Fruit fly (Drosophila melanogaster) whole organism, adult: Measurements from ENCODE around the gene CG15431.

Source experiments
- CG11617 ChIP-seq: fragments of 200-800 bp; sonication (Bioruptor generic); optimal IDR thresholded peaks from 2 replicates; lab custom pipeline; 2017; ENCODE audit warnings: mild to moderate bottlenecking, missing biosample characterization, missing genetic modification reagents, missing genetic modification characterization
- CG12768 ChIP-seq: fragments of 200-800 bp; sonication (Bioruptor generic); optimal IDR thresholded peaks from 2 replicates; lab custom pipeline; 2017; ENCODE audit warnings: missing biosample characterization, missing genetic modification characterization, mild to moderate bottlenecking, moderate library complexity, missing genetic modification reagents
- CG14711 ChIP-seq: fragments of 200-800 bp; sonication (Bioruptor generic); optimal IDR thresholded peaks from 2 replicates; lab custom pipeline; 2018; ENCODE audit warnings: missing biosample characterization, mild to moderate bottlenecking, missing genetic modification characterization, moderate library complexity
- CG1620 ChIP-seq: fragments of 200-800 bp; sonication (Bioruptor generic); optimal IDR thresholded peaks from 2 replicates; lab custom pipeline; 2016; ENCODE audit warnings: missing biosample characterization, missing genetic modification characterization
- CG33017 ChIP-seq: fragments of 200-800 bp; sonication (Bioruptor generic); optimal IDR thresholded peaks from 2 replicates; lab custom pipeline; 2018; ENCODE audit warnings: missing biosample characterization, mild to moderate bottlenecking, missing genetic modification characterization, moderate library complexity
- CG5204 ChIP-seq: fragments of 200-800 bp; sonication (Bioruptor generic); optimal IDR thresholded peaks from 2 replicates; lab custom pipeline; 2016; ENCODE audit warnings: missing biosample characterization, missing genetic modification characterization
- CG7045 ChIP-seq: fragments of 200-800 bp; sonication (Bioruptor generic); optimal IDR thresholded peaks from 2 replicates; lab custom pipeline; 2017; ENCODE audit warnings: missing biosample characterization, mild to moderate bottlenecking, missing genetic modification characterization
- CG7101 ChIP-seq: fragments of 200-800 bp; sonication (Bioruptor generic); optimal IDR thresholded peaks from 2 replicates; lab custom pipeline; 2018; ENCODE audit warnings: missing biosample characterization, mild to moderate bottlenecking, missing genetic modification characterization, moderate library complexity
- Clk ChIP-seq: fragments of 200-800 bp; sonication (Bioruptor generic); optimal IDR thresholded peaks from 2 replicates; lab custom pipeline; 2017; ENCODE audit warnings: missing biosample characterization, missing genetic modification characterization
- Crg-1 ChIP-seq: fragments of 200-800 bp; sonication (Bioruptor generic); optimal IDR thresholded peaks from 2 replicates; lab custom pipeline; 2016; ENCODE audit warnings: missing biosample characterization, missing genetic modification characterization
- Hr96 ChIP-seq: fragments of 200-800 bp; sonication (Bioruptor generic); optimal IDR thresholded peaks from 2 replicates; lab custom pipeline; 2016; ENCODE audit warnings: missing biosample characterization, missing genetic modification characterization
- Mnt ChIP-seq: fragments of 200-800 bp; sonication (Bioruptor generic); optimal IDR thresholded peaks from 2 replicates; lab custom pipeline; 2016; ENCODE audit warnings: missing biosample characterization, mild to moderate bottlenecking, missing genetic modification characterization
- bab1 ChIP-seq: fragments of 200-800 bp; sonication (Bioruptor generic); optimal IDR thresholded peaks from 3 replicates; lab custom pipeline; 2019; ENCODE audit warnings: missing biosample characterization, mild to moderate bottlenecking, missing genetic modification characterization, moderate library complexity
- cic ChIP-seq: fragments of 200-800 bp; sonication (Bioruptor generic); optimal IDR thresholded peaks from 2 replicates; lab custom pipeline; 2017; ENCODE audit warnings: missing biosample characterization, mild to moderate bottlenecking, missing genetic modification characterization, moderate library complexity
- cnc ChIP-seq, 2 experiments: fragments of >200 bp; optimal IDR thresholded peaks; 2 replicates each; lab custom pipeline; 2017
- kay ChIP-seq: fragments of 200-800 bp; sonication (Bioruptor generic); peaks from one replicate; lab custom pipeline; 2016; ENCODE audit warnings: missing biosample characterization, missing genetic modification characterization, borderline replicate concordance
- ovo ChIP-seq: fragments of 200-800 bp; sonication (Bioruptor generic); optimal IDR thresholded peaks from 2 replicates; lab custom pipeline; 2016; ENCODE audit warnings: missing biosample characterization, missing genetic modification characterization
- pad ChIP-seq: fragments of 200-800 bp; sonication (Bioruptor generic); optimal IDR thresholded peaks from 3 replicates; lab custom pipeline; 2017; ENCODE audit warnings: missing biosample characterization, missing genetic modification characterization, mild to moderate bottlenecking, moderate library complexity, missing genetic modification reagents
- tj ChIP-seq: fragments of 200-800 bp; sonication (Bioruptor generic); optimal IDR thresholded peaks from 3 replicates; lab custom pipeline; 2017; ENCODE audit warnings: missing biosample characterization, mild to moderate bottlenecking, missing genetic modification characterization, moderate library complexity
- toe ChIP-seq: fragments of 200-800 bp; sonication (Bioruptor generic); optimal IDR thresholded peaks from 2 replicates; lab custom pipeline; 2016; ENCODE audit warnings: missing biosample characterization, missing genetic modification characterization

The CG15431 gene

DNA sequence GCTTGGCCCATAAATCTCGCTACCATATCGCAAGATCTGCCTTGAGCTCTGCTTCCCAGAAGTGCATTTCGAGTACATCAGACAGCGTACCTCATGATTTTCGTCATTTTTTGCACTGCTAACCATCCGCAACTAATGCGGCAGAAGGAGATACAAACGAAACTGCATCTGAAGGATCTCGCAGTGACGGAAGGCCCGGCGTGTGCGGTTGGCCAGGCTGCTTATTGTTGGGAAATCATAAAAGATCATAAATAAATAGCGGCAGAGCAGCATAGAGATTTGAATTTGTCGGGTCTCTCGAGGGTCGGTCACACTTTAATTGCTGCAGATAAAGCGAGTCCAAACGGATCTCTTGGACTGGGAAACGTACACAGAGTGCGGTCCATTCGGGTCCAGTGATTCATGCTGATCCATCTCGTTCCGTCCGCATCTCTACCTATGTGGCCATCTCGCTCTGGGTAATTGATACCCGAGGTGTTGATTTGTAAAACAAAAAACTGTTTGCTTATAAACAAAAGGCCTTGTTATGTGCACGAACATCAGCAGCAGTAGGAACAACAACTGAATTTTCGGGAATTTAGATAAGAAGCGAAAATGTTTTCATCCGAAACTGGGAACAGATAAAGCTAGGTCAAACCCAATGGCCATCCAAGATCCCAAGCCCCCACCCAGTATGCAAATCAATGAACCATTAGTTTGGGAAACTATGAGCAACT is 72.4 kb downstream of the CG15431 start:
- no peak for TF ChIP-seq Clk (GFP tag; lab: Kevin White, UChicago)
- no peak for TF ChIP-seq bab1 (GFP tag; lab: Kevin White, UChicago)
- no peak for TF ChIP-seq toe (GFP tag; lab: Kevin White, UChicago)
- TF ChIP-seq CG11617 (GFP tag; lab: Kevin White, UChicago), result no peak
- TF ChIP-seq CG7101 (tag; lab: Kevin White, UChicago), result no peak
- TF ChIP-seq Hr96 (GFP tag; lab: Kevin White, UChicago), result no peak
- no peak for TF ChIP-seq CG14711 (tag; lab: Kevin White, UChicago)
- TF ChIP-seq kay, result no peak
- no peak for TF ChIP-seq CG7045 (GFP tag; lab: Kevin White, UChicago)
- TF ChIP-seq tj (GFP tag; lab: Kevin White, UChicago), result no peak
- no peak for TF ChIP-seq CG1620
- TF ChIP-seq Mnt, result no peak
- TF ChIP-seq CG5204 (GFP tag; lab: Kevin White, UChicago), result no peak

dm6 chr2L:4366652-4367051 is 74.4 kb downstream of the CG15431 start:
- no peak for TF ChIP-seq kay
- TF ChIP-seq Hr96 (GFP tag; lab: Kevin White, UChicago), result no peak
- no peak for TF ChIP-seq Clk (GFP tag; lab: Kevin White, UChicago)
- TF ChIP-seq CG14711 (tag; lab: Kevin White, UChicago), result no peak
- no peak for TF ChIP-seq pad (GFP tag; lab: Kevin White, UChicago)
- TF ChIP-seq cic (GFP tag; lab: Kevin White, UChicago), result no peak
- TF ChIP-seq tj (GFP tag; lab: Kevin White, UChicago), result no peak
- no peak for TF ChIP-seq Crg-1 (GFP tag; lab: Kevin White, UChicago)
- no peak for TF ChIP-seq ovo (GFP tag; lab: Kevin White, UChicago)
- no peak for TF ChIP-seq Mnt
- no peak for TF ChIP-seq CG33017 (tag; lab: Kevin White, UChicago)
- TF ChIP-seq CG11617 (GFP tag; lab: Kevin White, UChicago), result no peak
- no peak for TF ChIP-seq CG12768 (GFP tag; lab: Kevin White, UChicago)

- TF ChIP-seq Clk (GFP tag; lab: Kevin White, UChicago) (no peak), cnc (optimal IDR thresholded peaks at IDR 0.05; lab: Kevin White, UChicago) (no peak), CG1620 (no peak), CG33017 (tag; lab: Kevin White, UChicago) (no peak), ovo (GFP tag; lab: Kevin White, UChicago) (no peak), CG7101 (tag; lab: Kevin White, UChicago) (no peak), kay (no peak), CG12768 (GFP tag; lab: Kevin White, UChicago) (no peak), Hr96 (GFP tag; lab: Kevin White, UChicago) (no peak)
These were observed 75.2 kb downstream of the CG15431 start for dm6 chr2L:4365792-4366326.

DNA sequence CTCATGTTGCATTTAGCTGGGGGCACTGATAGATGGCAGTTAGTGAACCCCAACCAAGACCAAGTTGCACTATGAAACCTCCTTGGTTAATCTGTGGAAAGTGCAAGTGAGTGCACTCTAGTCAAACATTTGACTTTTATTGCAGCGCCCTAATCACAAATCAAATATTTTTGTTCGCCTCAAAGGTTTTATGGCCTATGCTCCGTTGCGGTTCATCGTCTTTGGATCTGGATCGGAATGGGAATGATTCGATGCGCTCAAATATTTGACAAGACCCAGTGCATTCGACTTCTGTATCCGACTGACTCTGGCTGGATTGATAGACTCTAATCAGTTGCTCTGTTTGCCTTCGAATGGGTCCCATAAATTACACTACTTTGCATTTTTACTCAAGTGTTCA is 76.2 kb downstream of the CG15431 start:
- TF ChIP-seq CG11617 (GFP tag; lab: Kevin White, UChicago) (no peak), pad (GFP tag; lab: Kevin White, UChicago) (no peak), Mnt (no peak), kay (no peak), Clk (GFP tag; lab: Kevin White, UChicago) (no peak), Crg-1 (GFP tag; lab: Kevin White, UChicago) (no peak), CG7045 (GFP tag; lab: Kevin White, UChicago) (no peak), cnc (optimal IDR thresholded peaks at IDR 0.05; lab: Kevin White, UChicago) (no peak), CG14711 (tag; lab: Kevin White, UChicago) (no peak), toe (GFP tag; lab: Kevin White, UChicago) (no peak)

dm6 chr2L:4363707-4364270 is 77.3 kb downstream of the CG15431 start:
- TF ChIP-seq CG12768 (GFP tag; lab: Kevin White, UChicago), result no peak
- no peak for TF ChIP-seq CG33017 (tag; lab: Kevin White, UChicago)
- no peak for TF ChIP-seq CG1620
- TF ChIP-seq tj (GFP tag; lab: Kevin White, UChicago), result no peak

- TF ChIP-seq CG7045 (GFP tag; lab: Kevin White, UChicago) (no peak), Crg-1 (GFP tag; lab: Kevin White, UChicago) (no peak), bab1 (GFP tag; lab: Kevin White, UChicago) (no peak), CG7101 (tag; lab: Kevin White, UChicago) (no peak), toe (GFP tag; lab: Kevin White, UChicago) (no peak), tj (GFP tag; lab: Kevin White, UChicago) (no peak), CG33017 (tag; lab: Kevin White, UChicago) (no peak), Mnt (no peak), ovo (GFP tag; lab: Kevin White, UChicago) (no peak), cic (GFP tag; lab: Kevin White, UChicago) (no peak), Hr96 (GFP tag; lab: Kevin White, UChicago) (no peak), CG5204 (GFP tag; lab: Kevin White, UChicago) (no peak), cnc (optimal IDR thresholded peaks at IDR 0.05; lab: Kevin White, UChicago) (no peak), CG14711 (tag; lab: Kevin White, UChicago) (no peak), Clk (GFP tag; lab: Kevin White, UChicago) (no peak), CG11617 (GFP tag; lab: Kevin White, UChicago) (no peak)
These were observed 79.6 kb downstream of the CG15431 start, which contains the start of gene Traf4 for dm6 chr2L:4361438-4361975. TSS of gene Traf4 (plus strand) at chr2L:4361925.
